Fruit fly (Drosophila melanogaster) whole organism, adult: ENCODE measurements around the gene CG9853.
A peak's percentile ranks its signal among the peaks of the same experiment; 100 is the strongest.

ENCODE experiments used
- CG11617 ChIP-seq: fragments of 200-800 bp; sonication (Bioruptor generic); optimal IDR thresholded peaks from 2 replicates; lab custom pipeline; 2017; ENCODE audit warnings: mild to moderate bottlenecking, missing biosample characterization, missing genetic modification reagents, missing genetic modification characterization
- CG12768 ChIP-seq: fragments of 200-800 bp; sonication (Bioruptor generic); optimal IDR thresholded peaks from 2 replicates; lab custom pipeline; 2017; ENCODE audit warnings: missing biosample characterization, missing genetic modification characterization, mild to moderate bottlenecking, moderate library complexity, missing genetic modification reagents
- CG14711 ChIP-seq: fragments of 200-800 bp; sonication (Bioruptor generic); optimal IDR thresholded peaks from 2 replicates; lab custom pipeline; 2018; ENCODE audit warnings: missing biosample characterization, mild to moderate bottlenecking, missing genetic modification characterization, moderate library complexity
- CG1620 ChIP-seq: fragments of 200-800 bp; sonication (Bioruptor generic); optimal IDR thresholded peaks from 2 replicates; lab custom pipeline; 2016; ENCODE audit warnings: missing biosample characterization, missing genetic modification characterization
- CG33017 ChIP-seq: fragments of 200-800 bp; sonication (Bioruptor generic); optimal IDR thresholded peaks from 2 replicates; lab custom pipeline; 2018; ENCODE audit warnings: missing biosample characterization, mild to moderate bottlenecking, missing genetic modification characterization, moderate library complexity
- CG5204 ChIP-seq: fragments of 200-800 bp; sonication (Bioruptor generic); optimal IDR thresholded peaks from 2 replicates; lab custom pipeline; 2016; ENCODE audit warnings: missing biosample characterization, missing genetic modification characterization
- CG7045 ChIP-seq: fragments of 200-800 bp; sonication (Bioruptor generic); optimal IDR thresholded peaks from 2 replicates; lab custom pipeline; 2017; ENCODE audit warnings: missing biosample characterization, mild to moderate bottlenecking, missing genetic modification characterization
- CG7101 ChIP-seq: fragments of 200-800 bp; sonication (Bioruptor generic); optimal IDR thresholded peaks from 2 replicates; lab custom pipeline; 2018; ENCODE audit warnings: missing biosample characterization, mild to moderate bottlenecking, missing genetic modification characterization, moderate library complexity
- Clk ChIP-seq: fragments of 200-800 bp; sonication (Bioruptor generic); optimal IDR thresholded peaks from 2 replicates; lab custom pipeline; 2017; ENCODE audit warnings: missing biosample characterization, missing genetic modification characterization
- Crg-1 ChIP-seq: fragments of 200-800 bp; sonication (Bioruptor generic); optimal IDR thresholded peaks from 2 replicates; lab custom pipeline; 2016; ENCODE audit warnings: missing biosample characterization, missing genetic modification characterization
- Hr96 ChIP-seq: fragments of 200-800 bp; sonication (Bioruptor generic); optimal IDR thresholded peaks from 2 replicates; lab custom pipeline; 2016; ENCODE audit warnings: missing biosample characterization, missing genetic modification characterization
- Mnt ChIP-seq: fragments of 200-800 bp; sonication (Bioruptor generic); optimal IDR thresholded peaks from 2 replicates; lab custom pipeline; 2016; ENCODE audit warnings: missing biosample characterization, mild to moderate bottlenecking, missing genetic modification characterization
- bab1 ChIP-seq: fragments of 200-800 bp; sonication (Bioruptor generic); optimal IDR thresholded peaks from 3 replicates; lab custom pipeline; 2019; ENCODE audit warnings: missing biosample characterization, mild to moderate bottlenecking, missing genetic modification characterization, moderate library complexity
- cic ChIP-seq: fragments of 200-800 bp; sonication (Bioruptor generic); optimal IDR thresholded peaks from 2 replicates; lab custom pipeline; 2017; ENCODE audit warnings: missing biosample characterization, mild to moderate bottlenecking, missing genetic modification characterization, moderate library complexity
- cnc ChIP-seq, 2 experiments: fragments of >200 bp; optimal IDR thresholded peaks; 2 replicates each; lab custom pipeline; 2017
- kay ChIP-seq: fragments of 200-800 bp; sonication (Bioruptor generic); peaks from one replicate; lab custom pipeline; 2016; ENCODE audit warnings: missing biosample characterization, missing genetic modification characterization, borderline replicate concordance
- ovo ChIP-seq: fragments of 200-800 bp; sonication (Bioruptor generic); optimal IDR thresholded peaks from 2 replicates; lab custom pipeline; 2016; ENCODE audit warnings: missing biosample characterization, missing genetic modification characterization
- pad ChIP-seq: fragments of 200-800 bp; sonication (Bioruptor generic); optimal IDR thresholded peaks from 3 replicates; lab custom pipeline; 2017; ENCODE audit warnings: missing biosample characterization, missing genetic modification characterization, mild to moderate bottlenecking, moderate library complexity, missing genetic modification reagents
- tj ChIP-seq: fragments of 200-800 bp; sonication (Bioruptor generic); optimal IDR thresholded peaks from 3 replicates; lab custom pipeline; 2017; ENCODE audit warnings: missing biosample characterization, mild to moderate bottlenecking, missing genetic modification characterization, moderate library complexity
- toe ChIP-seq: fragments of 200-800 bp; sonication (Bioruptor generic); optimal IDR thresholded peaks from 2 replicates; lab custom pipeline; 2016; ENCODE audit warnings: missing biosample characterization, missing genetic modification characterization

The CG9853 gene

dm6 chr3R:4419482-4419881 lies 17.7 kb upstream of the CG9853 start, which contains the start of gene CG32944:
Gene CG32944, minus strand, starts transcription at chr3R:4419578.
- TF ChIP-seq CG11617 (GFP tag; lab: Kevin White, UChicago) (no peak), Hr96 (GFP tag; lab: Kevin White, UChicago) (no peak), CG7101 (tag; lab: Kevin White, UChicago) (no peak), CG33017 (tag; lab: Kevin White, UChicago) (no peak), CG7045 (no peak), toe (no peak)

DNA sequence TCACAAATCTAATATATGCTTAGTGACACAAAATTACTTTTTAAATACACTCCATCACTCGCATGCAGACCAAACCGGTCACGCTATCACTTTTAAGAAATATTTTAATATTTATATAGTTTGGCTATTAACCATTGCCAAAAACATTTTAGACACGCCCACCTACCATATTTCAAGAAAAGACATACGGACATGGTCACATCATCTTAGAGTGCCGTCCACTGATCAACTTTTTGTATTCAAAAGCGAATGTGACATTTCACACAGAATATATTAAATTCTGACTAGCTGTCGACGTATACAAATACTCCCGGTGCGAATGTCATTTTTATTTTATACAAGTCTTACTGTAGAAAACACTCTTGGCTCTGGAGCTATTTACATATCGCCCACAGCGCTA lies 14.3 kb upstream of the CG9853 start, which contains the start of gene CG31528:
TSS of gene CG31528 (plus strand) at position 301 of the 400 bp plus-strand sequence.
- TF ChIP-seq ovo (no peak), kay (GFP tag; lab: Kevin White, UChicago) (no peak), Clk (GFP tag; lab: Kevin White, UChicago) (no peak), CG14711 (tag; lab: Kevin White, UChicago) (no peak), CG11617 (GFP tag; lab: Kevin White, UChicago) (no peak), CG12768 (GFP tag; lab: Kevin White, UChicago) (no peak), CG7045 (no peak), pad (GFP tag; lab: Kevin White, UChicago) (no peak), Crg-1 (GFP tag; lab: Kevin White, UChicago) (no peak), CG7101 (tag; lab: Kevin White, UChicago) (no peak), Hr96 (GFP tag; lab: Kevin White, UChicago) (no peak), CG5204 (GFP tag; lab: Kevin White, UChicago) (no peak), CG33017 (tag; lab: Kevin White, UChicago) (no peak), Mnt (GFP tag; lab: Kevin White, UChicago) (no peak), cnc (optimal IDR thresholded peaks at IDR 0.05; lab: Kevin White, UChicago) (no peak), CG1620 (GFP tag; lab: Kevin White, UChicago) (no peak), toe (no peak), cic (GFP tag; lab: Kevin White, UChicago) (no peak), tj (GFP tag; lab: Kevin White, UChicago) (no peak), bab1 (no peak)

dm6 chr3R:4407325-4407724 lies 5.5 kb upstream of the CG9853 start:
- no peak for TF ChIP-seq CG7101 (tag; lab: Kevin White, UChicago)
- TF ChIP-seq Clk (GFP tag; lab: Kevin White, UChicago): no peak
- no peak for TF ChIP-seq cnc (optimal IDR thresholded peaks at IDR 0.05; lab: Kevin White, UChicago)
- TF ChIP-seq cic (GFP tag; lab: Kevin White, UChicago): no peak
- no peak for TF ChIP-seq CG14711 (tag; lab: Kevin White, UChicago)
- TF ChIP-seq CG33017 (tag; lab: Kevin White, UChicago): no peak
- TF ChIP-seq CG7045: no peak
- TF ChIP-seq ovo: no peak

- TF ChIP-seq toe (peak; percentile 27), CG33017 (tag; lab: Kevin White, UChicago) (peak; percentile 33), CG12768 (GFP tag; lab: Kevin White, UChicago) (peak; percentile 42), ovo (no peak), pad (GFP tag; lab: Kevin White, UChicago) (no peak), Clk (GFP tag; lab: Kevin White, UChicago) (no peak), CG1620 (GFP tag; lab: Kevin White, UChicago) (no peak), tj (GFP tag; lab: Kevin White, UChicago) (peak; percentile 58), bab1 (peak; percentile 22), CG5204 (GFP tag; lab: Kevin White, UChicago) (no peak), CG7045 (no peak), Hr96 (GFP tag; lab: Kevin White, UChicago) (no peak), CG11617 (GFP tag; lab: Kevin White, UChicago) (no peak), kay (GFP tag; lab: Kevin White, UChicago) (no peak), Mnt (GFP tag; lab: Kevin White, UChicago) (peak; percentile 85), CG14711 (tag; lab: Kevin White, UChicago) (peak; percentile 91), CG7101 (tag; lab: Kevin White, UChicago) (no peak), cic (GFP tag; lab: Kevin White, UChicago) (peak; percentile 75), Crg-1 (GFP tag; lab: Kevin White, UChicago) (no peak), cnc (optimal IDR thresholded peaks at IDR 0.05; lab: Kevin White, UChicago) (no peak)
These were observed 2.0 kb upstream of the CG9853 start for dm6 chr3R:4403706-4404392.

- TF ChIP-seq cnc (optimal IDR thresholded peaks at IDR 0.05; lab: Kevin White, UChicago): no peak
- TF ChIP-seq bab1: peak; percentile 35
- TF ChIP-seq CG11617 (GFP tag; lab: Kevin White, UChicago): peak; percentile 16
- TF ChIP-seq kay (GFP tag; lab: Kevin White, UChicago): no peak
- no peak for TF ChIP-seq CG33017 (tag; lab: Kevin White, UChicago)
- TF ChIP-seq CG12768 (GFP tag; lab: Kevin White, UChicago): no peak
- TF ChIP-seq Crg-1 (GFP tag; lab: Kevin White, UChicago): no peak
- TF ChIP-seq Clk (GFP tag; lab: Kevin White, UChicago): no peak
- peak; percentile 28 for TF ChIP-seq cic (GFP tag; lab: Kevin White, UChicago)
- TF ChIP-seq Mnt (GFP tag; lab: Kevin White, UChicago): peak; percentile 79
- no peak for TF ChIP-seq Hr96 (GFP tag; lab: Kevin White, UChicago)
- peak; percentile 55 for TF ChIP-seq toe
- no peak for TF ChIP-seq CG1620 (GFP tag; lab: Kevin White, UChicago)
- peak; percentile 15 for TF ChIP-seq pad (GFP tag; lab: Kevin White, UChicago)
- no peak for TF ChIP-seq CG7045
- peak; percentile 78 for TF ChIP-seq CG14711 (tag; lab: Kevin White, UChicago)
- TF ChIP-seq ovo: peak; percentile 28
- no peak for TF ChIP-seq tj (GFP tag; lab: Kevin White, UChicago)
- peak; percentile 52 for TF ChIP-seq CG7101 (tag; lab: Kevin White, UChicago)
These were observed 1.3 kb upstream of the CG9853 start, which contains the start of gene lost for dm6 chr3R:4402884-4403705. Gene lost, plus strand, starts transcription at chr3R:4403076.
